Worm (Caenorhabditis elegans) whole organism, late embryonic: ENCODE results near the gene C09G5.13.

Experiments
- C08G9.2 ChIP-seq: sonication (generic microtip); optimal IDR thresholded peaks from 2 replicates; lab custom pipeline; 2016; ENCODE audit warnings: mild to moderate bottlenecking, missing genetic modification characterization, moderate library complexity, missing compliant biosample characterization
- C38D4.7 ChIP-seq: fragments of 200-800 bp; sonication (Bioruptor generic); optimal IDR thresholded peaks from 2 replicates; lab custom pipeline; 2018; ENCODE audit warnings: mild to moderate bottlenecking, missing genetic modification characterization, moderate library complexity, missing compliant biosample characterization
- K02D7.2 ChIP-seq: sonication (generic microtip); optimal IDR thresholded peaks from 2 replicates; lab custom pipeline; 2017; ENCODE audit warnings: mild to moderate bottlenecking, missing genetic modification characterization, missing compliant biosample characterization
- K09A11.1 ChIP-seq: sonication (generic microtip); optimal IDR thresholded peaks from 2 replicates; lab custom pipeline; 2017; ENCODE audit warnings: antibody characterized with exemption, mild to moderate bottlenecking, missing genetic modification characterization, missing compliant biosample characterization; ENCODE audit not compliant: insufficient read depth
- Y22D7AL.16 ChIP-seq: sonication (generic microtip); optimal IDR thresholded peaks from 2 replicates; lab custom pipeline; 2016; ENCODE audit warnings: missing genetic modification characterization, missing compliant biosample characterization
- ceh-14 ChIP-seq: sonication (generic microtip); optimal IDR thresholded peaks from 2 replicates; lab custom pipeline; 2016; ENCODE audit warnings: missing genotype, missing genetic modification characterization, missing compliant biosample characterization
- ceh-18 ChIP-seq: sonication (generic microtip); optimal IDR thresholded peaks from 2 replicates; lab custom pipeline; 2016; ENCODE audit warnings: missing genetic modification characterization, missing compliant biosample characterization
- ceh-2 ChIP-seq: sonication (generic microtip); optimal IDR thresholded peaks from 2 replicates; lab custom pipeline; 2016; ENCODE audit warnings: missing genotype, missing genetic modification characterization, missing compliant biosample characterization
- ceh-24 ChIP-seq: sonication (generic microtip); optimal IDR thresholded peaks from 2 replicates; lab custom pipeline; 2016; ENCODE audit warnings: mild to moderate bottlenecking, missing genetic modification characterization, missing compliant biosample characterization
- ceh-30 ChIP-seq: fragments of 150-350 bp; optimal IDR thresholded peaks from 2 replicates; lab custom pipeline; 2014; ENCODE audit warnings: missing biosample characterization, missing genetic modification characterization
- ceh-31 ChIP-seq: sonication (generic microtip); optimal IDR thresholded peaks from 2 replicates; lab custom pipeline; 2016; ENCODE audit warnings: missing genetic modification characterization, missing compliant biosample characterization
- ceh-34 ChIP-seq: sonication (generic microtip); optimal IDR thresholded peaks from 2 replicates; lab custom pipeline; 2016; ENCODE audit warnings: mild to moderate bottlenecking, missing genetic modification characterization, missing compliant biosample characterization
- ceh-48 ChIP-seq: sonication (generic microtip); optimal IDR thresholded peaks from 2 replicates; lab custom pipeline; 2016; ENCODE audit warnings: missing genetic modification characterization, inconsistent platforms, missing compliant biosample characterization
- ceh-6 ChIP-seq: fragments of 200-800 bp; sonication (Bioruptor generic); optimal IDR thresholded peaks from 2 replicates; lab custom pipeline; 2018; ENCODE audit warnings: mild to moderate bottlenecking, missing genetic modification characterization, missing compliant biosample characterization
- ceh-9 ChIP-seq: sonication (generic microtip); optimal IDR thresholded peaks from 2 replicates; lab custom pipeline; 2016; ENCODE audit warnings: mild to moderate bottlenecking, missing genetic modification characterization, inconsistent platforms, missing compliant biosample characterization
- che-1 ChIP-seq: sonication (generic microtip); optimal IDR thresholded peaks from 2 replicates; lab custom pipeline; 2016; ENCODE audit warnings: mild to moderate bottlenecking, missing genetic modification characterization, missing compliant biosample characterization
- dmd-4 ChIP-seq: sonication (generic microtip); optimal IDR thresholded peaks from 2 replicates; lab custom pipeline; 2016; ENCODE audit warnings: borderline replicate concordance, missing genetic modification characterization, missing compliant biosample characterization
- elt-2 ChIP-seq: sonication (generic microtip); optimal IDR thresholded peaks from 2 replicates; lab custom pipeline; 2016; ENCODE audit warnings: missing genetic modification reagents, missing genetic modification characterization, missing compliant biosample characterization
- elt-4 ChIP-seq: sonication (generic microtip); optimal IDR thresholded peaks from 2 replicates; lab custom pipeline; 2016; ENCODE audit warnings: missing genetic modification characterization, missing compliant biosample characterization
- ets-4 ChIP-seq: sonication (generic microtip); optimal IDR thresholded peaks from 2 replicates; lab custom pipeline; 2016; ENCODE audit warnings: missing genetic modification characterization, missing compliant biosample characterization
- eyg-1 ChIP-seq: sonication (generic microtip); optimal IDR thresholded peaks from 2 replicates; lab custom pipeline; 2016; ENCODE audit warnings: missing genotype, missing genetic modification characterization, missing compliant biosample characterization
- fax-1 ChIP-seq: sonication (generic microtip); optimal IDR thresholded peaks from 2 replicates; lab custom pipeline; 2016; ENCODE audit warnings: missing genotype, missing genetic modification characterization, missing compliant biosample characterization
- fkh-10 ChIP-seq: fragments of 150-350 bp; optimal IDR thresholded peaks from 2 replicates; lab custom pipeline; 2014; ENCODE audit warnings: missing biosample characterization, missing genetic modification reagents, missing genetic modification characterization
- fkh-6 ChIP-seq: sonication (generic microtip); optimal IDR thresholded peaks from 2 replicates; lab custom pipeline; 2016; ENCODE audit warnings: missing genetic modification characterization, missing compliant biosample characterization
- gmeb-2 ChIP-seq: sonication (generic microtip); optimal IDR thresholded peaks from 2 replicates; lab custom pipeline; 2016; ENCODE audit warnings: missing genetic modification characterization, inconsistent platforms, missing compliant biosample characterization
- hlh-8 ChIP-seq: sonication (generic microtip); optimal IDR thresholded peaks from 2 replicates; lab custom pipeline; 2016; ENCODE audit warnings: missing genotype, missing genetic modification characterization, missing compliant biosample characterization
- madf-2 ChIP-seq: sonication (generic microtip); optimal IDR thresholded peaks from 2 replicates; lab custom pipeline; 2017; ENCODE audit warnings: missing genetic modification characterization, missing compliant biosample characterization
- mec-3 ChIP-seq: sonication (generic microtip); optimal IDR thresholded peaks from 2 replicates; lab custom pipeline; 2016; ENCODE audit warnings: borderline replicate concordance, missing genetic modification characterization, missing compliant biosample characterization
- nhr-11 ChIP-seq: fragments of 150-350 bp; optimal IDR thresholded peaks from 2 replicates; lab custom pipeline; 2014; ENCODE audit warnings: missing biosample characterization, missing genetic modification characterization
- pag-3 ChIP-seq: sonication (generic microtip); optimal IDR thresholded peaks from 2 replicates; lab custom pipeline; 2016; ENCODE audit warnings: missing compliant biosample characterization, missing genetic modification characterization, borderline replicate concordance
- pat-9 ChIP-seq: fragments of 200-800 bp; sonication (Bioruptor generic); optimal IDR thresholded peaks from 2 replicates; lab custom pipeline; 2018; ENCODE audit warnings: mild to moderate bottlenecking, missing genetic modification characterization, moderate library complexity, missing compliant biosample characterization
- pax-1 ChIP-seq: fragments of 150-350 bp; optimal IDR thresholded peaks from 2 replicates; lab custom pipeline; 2014; ENCODE audit warnings: missing biosample characterization, missing genetic modification characterization
- pha-4 ChIP-seq: fragments of 150-350 bp; optimal IDR thresholded peaks from 2 replicates; lab custom pipeline; 2018; ENCODE audit warnings: missing biosample characterization, missing genetic modification reagents, missing genetic modification characterization
- pqm-1 ChIP-seq: sonication (generic microtip); optimal IDR thresholded peaks from 2 replicates; lab custom pipeline; 2016; ENCODE audit warnings: missing genetic modification characterization, missing compliant biosample characterization
- sdc-2 ChIP-seq: sonication (generic microtip); optimal IDR thresholded peaks from 2 replicates; lab custom pipeline; 2016; ENCODE audit warnings: missing genotype, missing genetic modification characterization, missing compliant biosample characterization
- sox-2 ChIP-seq: fragments of 200-800 bp; sonication (Bioruptor generic); IDR thresholded peaks from 2 replicates; pipeline ENCODE4 v1.3.6; 2022; ENCODE audit warnings: missing genetic modification reagents, missing genetic modification characterization, missing compliant biosample characterization
- syd-9 ChIP-seq: sonication (generic microtip); optimal IDR thresholded peaks from 2 replicates; lab custom pipeline; 2016; ENCODE audit warnings: mild to moderate bottlenecking, missing genetic modification characterization, moderate library complexity, missing compliant biosample characterization
- tbx-2 ChIP-seq: sonication (generic microtip); optimal IDR thresholded peaks from 2 replicates; lab custom pipeline; 2016; ENCODE audit warnings: missing genetic modification characterization, missing compliant biosample characterization
- unc-42 ChIP-seq: sonication (generic microtip); optimal IDR thresholded peaks from 2 replicates; lab custom pipeline; 2016; ENCODE audit warnings: missing genotype, missing genetic modification characterization, missing compliant biosample characterization
- unc-55 ChIP-seq: sonication (generic microtip); optimal IDR thresholded peaks from 2 replicates; lab custom pipeline; 2017; ENCODE audit warnings: missing biosample characterization, missing genetic modification reagents, missing genetic modification characterization
- zip-5 ChIP-seq: sonication (generic microtip); optimal IDR thresholded peaks from 2 replicates; lab custom pipeline; 2016; ENCODE audit warnings: missing genetic modification characterization, missing compliant biosample characterization
- ztf-16 ChIP-seq: sonication (generic microtip); optimal IDR thresholded peaks from 2 replicates; lab custom pipeline; 2017; ENCODE audit warnings: missing genetic modification characterization, missing compliant biosample characterization

The C09G5.13 gene

ce11 chrII:10717124-10717523 lies at the start of gene C09G5.13:
C09G5.13 (plus strand) TSS chrII:10717424.
- TF ChIP-seq mec-3 (tag; lab: Kevin White, UChicago) (no peak), syd-9 (tag; lab: Kevin White, UChicago) (no peak), fkh-6 (tag; lab: Kevin White, UChicago) (no peak), dmd-4 (tag; lab: Kevin White, UChicago) (no peak), gmeb-2 (no peak), ets-4 (tag; lab: Kevin White, UChicago) (no peak), ceh-18 (tag; lab: Kevin White, UChicago) (no peak), pqm-1 (tag; lab: Kevin White, UChicago) (no peak), ceh-48 (tag; lab: Kevin White, UChicago) (no peak), elt-4 (tag; lab: Kevin White, UChicago) (no peak), pha-4 (tag; lab: Kevin White, UChicago) (no peak), C08G9.2 (tag; lab: Kevin White, UChicago) (no peak)

- TF ChIP-seq K02D7.2 (tag; lab: Kevin White, UChicago): no peak
- no peak for TF ChIP-seq elt-2 (tag; lab: Kevin White, UChicago)
- no peak for TF ChIP-seq ztf-16 (tag; lab: Kevin White, UChicago)
- TF ChIP-seq ceh-2 (tag; lab: Kevin White, UChicago): no peak
- TF ChIP-seq ceh-31 (tag; lab: Kevin White, UChicago): no peak
- TF ChIP-seq pat-9 (tag; lab: Kevin White, UChicago): no peak
- no peak for TF ChIP-seq sox-2 (GFP tag; lab: Robert Waterston, UW)
- no peak for TF ChIP-seq unc-42 (tag; lab: Kevin White, UChicago)
- no peak for TF ChIP-seq ets-4 (tag; lab: Kevin White, UChicago)
- TF ChIP-seq K09A11.1 (tag; lab: Kevin White, UChicago): no peak
- TF ChIP-seq, all 69 proteins: peak for 0
These were observed 41.9 kb upstream of the C09G5.13 start, which contains the start of gene ptb-1 for ce11 chrII:10675302-10675701. ptb-1 (plus strand) TSS chrII:10675602.

ce11 chrII:10680130-10680529 lies 37.1 kb upstream of the C09G5.13 start:
- no peak for TF ChIP-seq K09A11.1 (tag; lab: Kevin White, UChicago)
- TF ChIP-seq pax-1 (tag; lab: Kevin White, UChicago): no peak
- TF ChIP-seq ceh-14: no peak
- TF ChIP-seq pag-3 (tag; lab: Kevin White, UChicago): no peak
- no peak for TF ChIP-seq hlh-8 (tag; lab: Kevin White, UChicago)
- no peak for TF ChIP-seq che-1
- no peak for TF ChIP-seq ceh-6 (GFP tag; lab: Kevin White, UChicago)
- no peak for TF ChIP-seq ztf-16 (tag; lab: Kevin White, UChicago)
- no peak for TF ChIP-seq ceh-9 (tag; lab: Kevin White, UChicago)
- no peak for TF ChIP-seq ceh-30 (tag; lab: Kevin White, UChicago)

ce11 chrII:10680614-10681013 lies 36.6 kb upstream of the C09G5.13 start:
- TF ChIP-seq sox-2 (GFP tag; lab: Robert Waterston, UW) (no peak), fax-1 (tag; lab: Kevin White, UChicago) (no peak), ceh-48 (tag; lab: Kevin White, UChicago) (no peak), ceh-18 (tag; lab: Kevin White, UChicago) (no peak), pqm-1 (tag; lab: Kevin White, UChicago) (no peak), unc-55 (no peak)
- TF ChIP-seq, all 69 proteins: peak for 0

ce11 chrII:10684954-10685353 lies 32.3 kb upstream of the C09G5.13 start:
- TF ChIP-seq C38D4.7 (GFP tag; lab: Kevin White, UChicago) (no peak), Y22D7AL.16 (tag; lab: Kevin White, UChicago) (no peak), pqm-1 (tag; lab: Kevin White, UChicago) (no peak), ceh-48 (tag; lab: Kevin White, UChicago) (no peak), nhr-11 (tag; lab: Kevin White, UChicago) (no peak), fkh-10 (GFP tag; lab: Kevin White, UChicago) (no peak), eyg-1 (tag; lab: Kevin White, UChicago) (no peak), madf-2 (no peak), tbx-2 (tag; lab: Kevin White, UChicago) (no peak), zip-5 (tag; lab: Kevin White, UChicago) (no peak), ceh-24 (no peak), ceh-31 (tag; lab: Kevin White, UChicago) (no peak), sox-2 (GFP tag; lab: Robert Waterston, UW) (no peak), che-1 (no peak), sdc-2 (tag; lab: Kevin White, UChicago) (no peak), ceh-34 (tag; lab: Kevin White, UChicago) (no peak)
- TF ChIP-seq, all 69 proteins: peak for 0
